Worm (Caenorhabditis elegans) whole organism, L4 larva: ENCODE measurements around the gene R07B7.10.
A peak's percentile ranks its signal among the peaks of the same experiment; 100 is the strongest.

Experiments
- F10B5.3 ChIP-seq: sonication (generic microtip); optimal IDR thresholded peaks from 2 replicates; lab custom pipeline; 2016; ENCODE audit warnings: mild to moderate bottlenecking, missing genetic modification characterization, missing compliant biosample characterization
- F44E2.7 ChIP-seq: fragments of 200-800 bp; sonication (Bioruptor generic); IDR thresholded peaks from 2 replicates; pipeline ENCODE4 v2.1.2; 2022; ENCODE audit warnings: missing genetic modification characterization, missing compliant biosample characterization
- F49E8.2 ChIP-seq: sonication (generic microtip); optimal IDR thresholded peaks from 2 replicates; lab custom pipeline; 2016; ENCODE audit warnings: missing compliant biosample characterization, mild to moderate bottlenecking, missing genetic modification characterization, borderline replicate concordance
- R02D3.7 ChIP-seq: fragments of 150-350 bp; sonication (generic microtip); optimal IDR thresholded peaks from 3 replicates; lab custom pipeline; 2014; ENCODE audit warnings: missing biosample characterization, missing genetic modification characterization
- T26A8.4 ChIP-seq: fragments of 200-800 bp; sonication (Bioruptor generic); IDR thresholded peaks from 2 replicates; pipeline ENCODE4 v1.3.6; 2022; ENCODE audit warnings: missing genetic modification characterization, missing compliant biosample characterization
- ZK337.2 ChIP-seq: fragments of 200-800 bp; sonication (Bioruptor generic); IDR thresholded peaks from 2 replicates; pipeline ENCODE4 v1.3.6; 2022; ENCODE audit warnings: missing genetic modification reagents, missing genetic modification characterization, missing compliant biosample characterization
- aha-1 ChIP-seq: fragments of 150-350 bp; peaks from one replicate; lab custom pipeline; 2014; ENCODE audit warnings: missing biosample characterization, missing genetic modification characterization
- ceh-44 ChIP-seq: fragments of 200-800 bp; sonication (Bioruptor generic); IDR thresholded peaks from 2 replicates; pipeline ENCODE4 v1.3.6; 2022; ENCODE audit warnings: missing genetic modification reagents, missing genetic modification characterization, missing compliant biosample characterization
- ceh-62 ChIP-seq: sonication (generic microtip); optimal IDR thresholded peaks from 2 replicates; lab custom pipeline; 2017; ENCODE audit warnings: missing biosample characterization, missing genetic modification characterization
- ceh-82 ChIP-seq: sonication (generic microtip); optimal IDR thresholded peaks from 2 replicates; lab custom pipeline; 2017; ENCODE audit warnings: missing biosample characterization, missing genetic modification characterization
- daf-12 ChIP-seq: fragments of 150-350 bp; optimal IDR thresholded peaks from 2 replicates; lab custom pipeline; 2014; ENCODE audit warnings: missing biosample characterization, missing genetic modification reagents, missing genetic modification characterization
- daf-16 ChIP-seq, 3 experiments: sonication (generic microtip); optimal IDR thresholded peaks; 2 replicates each; lab custom pipeline; 2016 to 2017; ENCODE audit warnings: missing genetic modification characterization in 3 of 3, missing genetic modification reagents in 3 of 3, mild to moderate bottlenecking in 2 of 3, missing compliant biosample characterization in 2 of 3, missing biosample characterization in 1 of 3, moderate library complexity in 1 of 3
- daf-19 ChIP-seq: fragments of 200-800 bp; sonication (Bioruptor generic); conservative IDR thresholded peaks from 2 replicates; pipeline ENCODE4 v1.3.6; 2022; ENCODE audit warnings: missing genetic modification characterization, missing compliant biosample characterization
- dmd-6 ChIP-seq: fragments of 200-800 bp; sonication (Bioruptor generic); IDR thresholded peaks from 2 replicates; pipeline ENCODE4 v1.3.6; 2022; ENCODE audit warnings: missing genetic modification reagents, missing genetic modification characterization, missing compliant biosample characterization
- dve-1 ChIP-seq: sonication (generic microtip); optimal IDR thresholded peaks from 2 replicates; lab custom pipeline; 2017; ENCODE audit warnings: antibody characterized with exemption, mild to moderate bottlenecking, missing genetic modification characterization, missing compliant biosample characterization; ENCODE audit not compliant: insufficient read depth
- egl-27 ChIP-seq: sonication (generic microtip); optimal IDR thresholded peaks from 3 replicates; lab custom pipeline; 2017; ENCODE audit warnings: missing biosample characterization, missing genetic modification reagents, missing genetic modification characterization
- hlh-11 ChIP-seq: fragments of 200-800 bp; sonication (Bioruptor generic); optimal IDR thresholded peaks from 2 replicates; lab custom pipeline; 2018; ENCODE audit warnings: mild to moderate bottlenecking, missing genetic modification characterization, missing compliant biosample characterization
- hlh-30 ChIP-seq: sonication (generic microtip); optimal IDR thresholded peaks from 2 replicates; lab custom pipeline; 2017; ENCODE audit warnings: antibody characterized with exemption, mild to moderate bottlenecking, missing genetic modification characterization, missing compliant biosample characterization; ENCODE audit not compliant: insufficient read depth
- hmg-1.1 ChIP-seq: fragments of 200-800 bp; sonication (Bioruptor generic); IDR thresholded peaks from 2 replicates; pipeline ENCODE4 v1.3.6; 2022; ENCODE audit warnings: missing genetic modification reagents, missing genetic modification characterization, missing compliant biosample characterization
- madf-5 ChIP-seq, 2 experiments: fragments of 200-800 bp; sonication (Bioruptor generic); IDR thresholded peaks; 2 replicates each; pipeline ENCODE4 v1.3.6; 2022; ENCODE audit warnings: missing compliant biosample characterization in 2 of 2, missing genetic modification characterization in 2 of 2
- mdl-1 ChIP-seq, 2 experiments: fragments of 150-350 bp in 1 of 2; sonication (generic microtip) in 1 of 2; optimal IDR thresholded peaks; 2 replicates each; lab custom pipeline; 2014 to 2017; ENCODE audit warnings: missing biosample characterization in 2 of 2, missing genetic modification characterization in 2 of 2
- mxl-3 ChIP-seq: fragments of 200-800 bp; sonication (Bioruptor generic); optimal IDR thresholded peaks from 2 replicates; lab custom pipeline; 2018; ENCODE audit warnings: mild to moderate bottlenecking, missing genetic modification characterization, missing compliant biosample characterization
- nhr-111 ChIP-seq: fragments of 200-800 bp; sonication (Bioruptor generic); optimal IDR thresholded peaks from 2 replicates; lab custom pipeline; 2018; ENCODE audit warnings: mild to moderate bottlenecking, missing genetic modification characterization, missing compliant biosample characterization
- nhr-25 ChIP-seq: sonication (generic microtip); optimal IDR thresholded peaks from 2 replicates; lab custom pipeline; 2017; ENCODE audit warnings: missing genetic modification characterization, mild to moderate bottlenecking, missing compliant biosample characterization, antibody characterized with exemption, moderate library complexity, borderline replicate concordance; ENCODE audit not compliant: insufficient read depth
- nhr-28 ChIP-seq: fragments of 150-350 bp; optimal IDR thresholded peaks from 2 replicates; lab custom pipeline; 2014; ENCODE audit warnings: missing biosample characterization, missing genetic modification characterization
- nhr-77 ChIP-seq: fragments of 150-350 bp; optimal IDR thresholded peaks from 2 replicates; lab custom pipeline; 2014; ENCODE audit warnings: missing biosample characterization, missing genetic modification characterization
- pha-4 ChIP-seq, 2 experiments: fragments of 150-350 bp in 1 of 2; fragments of 200-800 bp in 1 of 2; sonication (Bioruptor generic) in 1 of 2; IDR thresholded peaks in 1 of 2; optimal IDR thresholded peaks in 1 of 2; 2 replicates each; pipeline versions ENCODE4 v1.3.6 to Lab custom; 2014 to 2022; ENCODE audit warnings: missing genetic modification characterization in 2 of 2, missing genetic modification reagents in 2 of 2, missing biosample characterization in 1 of 2, missing compliant biosample characterization in 1 of 2
- pqm-1 ChIP-seq: sonication (generic microtip); optimal IDR thresholded peaks from 2 replicates; lab custom pipeline; 2017; ENCODE audit warnings: missing biosample characterization, missing genetic modification characterization
- sdz-12 ChIP-seq: fragments of 200-800 bp; sonication (Bioruptor generic); optimal IDR thresholded peaks from 2 replicates; lab custom pipeline; 2018; ENCODE audit warnings: mild to moderate bottlenecking, missing genetic modification characterization, missing compliant biosample characterization
- skn-1 ChIP-seq: fragments of 150-350 bp; optimal IDR thresholded peaks from 2 replicates; lab custom pipeline; 2014; ENCODE audit warnings: missing biosample characterization, missing genetic modification characterization
- snpc-4 ChIP-seq: fragments of 150-350 bp; optimal IDR thresholded peaks from 2 replicates; lab custom pipeline; 2014; ENCODE audit warnings: missing biosample characterization, missing genetic modification characterization
- spr-1 ChIP-seq: sonication (generic microtip); optimal IDR thresholded peaks from 2 replicates; lab custom pipeline; 2016; ENCODE audit warnings: mild to moderate bottlenecking, missing genetic modification characterization, missing compliant biosample characterization
- tra-1 ChIP-seq: fragments of 200-800 bp; sonication (Bioruptor generic); IDR thresholded peaks from 2 replicates; pipeline ENCODE4 v1.3.6; 2022; ENCODE audit warnings: missing genetic modification reagents, missing genetic modification characterization, missing compliant biosample characterization
- unc-62 ChIP-seq, 3 experiments: fragments of 150-350 bp in 1 of 3; sonication (generic microtip); optimal IDR thresholded peaks in 2 of 3; peaks in 1 of 3; 1 replicate in 1 of 3; 2 replicates in 2 of 3; lab custom pipeline; 2014 to 2017; ENCODE audit warnings: missing biosample characterization in 3 of 3, missing genetic modification characterization in 3 of 3, missing genetic modification reagents in 3 of 3, missing genotype in 1 of 3
- zip-2 ChIP-seq: fragments of 150-350 bp; optimal IDR thresholded peaks from 2 replicates; lab custom pipeline; 2014; ENCODE audit warnings: missing biosample characterization, missing genetic modification characterization

The R07B7.10 gene

DNA sequence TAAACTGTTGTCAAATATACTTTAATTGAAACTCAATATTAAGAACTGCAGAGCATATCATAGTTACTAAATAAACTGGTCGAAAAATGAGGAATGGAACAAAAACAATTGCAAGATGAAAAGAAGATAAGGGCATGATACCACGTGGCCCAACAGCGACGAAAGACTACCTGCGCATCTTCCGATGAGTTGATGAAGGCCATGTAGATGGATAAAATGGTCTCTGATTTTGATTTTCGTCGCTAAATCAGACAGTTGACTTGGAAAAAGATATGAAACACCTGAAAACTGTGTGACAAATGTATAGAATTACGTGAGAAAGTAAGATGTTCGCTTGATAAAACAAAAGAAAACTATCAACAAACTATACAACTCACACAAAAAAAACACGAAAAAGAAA, 11.5 kb upstream of the R07B7.10 start:
- TF ChIP-seq mxl-3 (GFP tag; lab: Kevin White, UChicago) (peak; percentile 83), T26A8.4 (GFP tag; lab: Robert Waterston, UW) (no peak), aha-1 (tag; lab: Kevin White, UChicago) (peak; percentile 46), dmd-6 (peak; percentile 32; the same call in 1 of the 2 replicates), spr-1 (tag; lab: Kevin White, UChicago) (no peak), mdl-1 (tag; optimal IDR thresholded peaks at IDR 0.05; lab: Kevin White, UChicago) (peak; percentile 14 to 70), unc-62 (GFP tag; optimal IDR thresholded peaks at IDR 0.05 in 1 of 2; lab: Kevin White, UChicago) (peak in 1 of 2 experiments; percentile 3), unc-62 (tag; optimal IDR thresholded peaks at IDR 0.05; lab: Kevin White, UChicago) (no peak), nhr-28 (tag; lab: Kevin White, UChicago) (peak; percentile 62), hlh-11 (tag; lab: Kevin White, UChicago) (peak; percentile 45), hlh-30 (peak; percentile 81), daf-19 (GFP tag; lab: Robert Waterston, UW) (no peak), nhr-77 (tag; lab: Kevin White, UChicago) (no peak), hmg-1.1 (GFP tag; lab: Robert Waterston, UW) (no peak), nhr-25 (peak; percentile 65)

DNA sequence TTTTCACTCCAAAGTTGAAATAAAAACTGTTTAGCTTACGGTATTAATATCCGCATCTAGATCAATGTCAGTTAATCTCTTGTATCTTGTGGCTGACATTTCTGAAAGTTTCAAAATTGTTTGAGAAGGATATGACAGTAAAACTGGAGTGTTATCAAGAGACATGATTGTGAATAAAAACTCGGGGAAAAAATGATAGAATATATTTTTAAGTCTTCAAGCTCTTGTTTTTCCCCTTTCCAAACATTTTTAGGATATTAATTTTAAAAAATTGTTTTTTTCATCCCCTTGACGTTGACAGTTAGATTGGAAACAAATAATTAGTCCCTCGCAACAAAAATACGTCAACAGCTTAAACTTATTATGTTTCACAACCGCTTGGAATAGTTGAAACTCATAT, 8.1 kb upstream of the R07B7.10 start, which contains the start of gene R07B7.6:
TSS of gene R07B7.6 (minus strand) at position 101 of the 400 bp plus-strand sequence.
- TF ChIP-seq madf-5 (GFP tag; IDR thresholded peaks at IDR 0.05; lab: Robert Waterston, UW): no peak
- TF ChIP-seq daf-16 (GFP tag; optimal IDR thresholded peaks at IDR 0.05; lab: Kevin White, UChicago): no peak
- TF ChIP-seq daf-16 (tag; optimal IDR thresholded peaks at IDR 0.05; lab: Kevin White, UChicago): no peak
- TF ChIP-seq sdz-12 (GFP tag; lab: Kevin White, UChicago): no peak
- no peak for TF ChIP-seq ceh-82
- TF ChIP-seq mdl-1 (tag; optimal IDR thresholded peaks at IDR 0.05; lab: Kevin White, UChicago): no peak

DNA sequence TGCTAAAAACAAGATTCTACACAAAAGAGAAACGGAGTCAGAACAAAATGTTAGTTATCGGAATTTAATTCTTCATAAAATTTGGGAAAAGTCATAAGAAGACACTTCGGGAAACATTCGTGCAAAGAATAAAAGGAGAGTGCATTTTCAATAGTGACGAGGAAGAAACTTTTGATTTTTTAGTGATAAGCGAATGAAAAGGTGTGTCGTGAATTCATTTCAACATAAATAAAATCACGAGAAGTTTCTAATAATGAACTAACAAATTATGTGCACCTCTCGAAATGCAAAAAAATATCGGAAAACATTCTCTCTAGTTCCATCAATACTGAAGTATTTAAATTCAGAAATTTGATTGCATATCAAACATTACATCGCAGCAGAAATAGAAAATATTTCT, 7.0 kb upstream of the R07B7.10 start:
- TF ChIP-seq dmd-6 (peak; percentile 51), nhr-77 (tag; lab: Kevin White, UChicago) (peak; percentile 41), hmg-1.1 (GFP tag; lab: Robert Waterston, UW) (no peak), daf-16 (GFP tag; optimal IDR thresholded peaks at IDR 0.05; lab: Kevin White, UChicago) (no peak), daf-16 (tag; optimal IDR thresholded peaks at IDR 0.05; lab: Kevin White, UChicago) (peak; percentile 73), unc-62 (GFP tag; optimal IDR thresholded peaks at IDR 0.05 in 1 of 2; lab: Kevin White, UChicago) (no peak), unc-62 (tag; optimal IDR thresholded peaks at IDR 0.05; lab: Kevin White, UChicago) (no peak), nhr-111 (GFP tag; lab: Kevin White, UChicago) (no peak), tra-1 (GFP tag; lab: Robert Waterston, UW) (no peak), ceh-44 (no peak), R02D3.7 (no peak), hlh-11 (tag; lab: Kevin White, UChicago) (no peak), daf-12 (tag; lab: Kevin White, UChicago) (no peak), F44E2.7 (GFP tag; lab: Robert Waterston, UW) (no peak), mxl-3 (GFP tag; lab: Kevin White, UChicago) (no peak), dve-1 (tag; lab: Kevin White, UChicago) (peak; percentile 26), zip-2 (tag; lab: Kevin White, UChicago) (no peak), F10B5.3 (tag; lab: Kevin White, UChicago) (no peak), nhr-28 (tag; lab: Kevin White, UChicago) (peak; percentile 67), pqm-1 (tag; lab: Kevin White, UChicago) (peak; percentile 60), F49E8.2 (tag; lab: Kevin White, UChicago) (no peak)

DNA sequence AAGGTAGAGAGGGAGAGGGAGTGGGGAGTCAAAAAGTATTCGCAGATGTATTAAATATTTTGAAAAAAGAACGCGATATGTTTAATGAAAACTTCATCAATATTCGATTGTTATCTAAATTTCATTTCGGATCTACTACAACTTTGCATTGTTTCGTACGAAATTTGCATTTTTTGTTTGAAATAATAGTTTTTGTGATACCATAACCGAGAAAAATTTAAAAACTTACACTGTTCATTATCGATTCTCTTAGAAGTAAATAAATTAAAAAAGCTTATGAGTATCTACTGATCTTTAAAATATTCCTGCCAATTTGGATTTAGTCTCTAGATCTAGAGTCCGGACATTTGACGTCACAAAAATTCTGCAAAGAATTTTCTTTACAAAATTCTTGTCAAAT, 2.7 kb upstream of the R07B7.10 start, which contains the start of gene R07B7.9:
TSS of gene R07B7.9 (minus strand) at position 101 of the 400 bp plus-strand sequence.
- TF ChIP-seq F44E2.7 (GFP tag; lab: Robert Waterston, UW): no peak
- no peak for TF ChIP-seq ceh-62
- no peak for TF ChIP-seq ZK337.2 (GFP tag; lab: Robert Waterston, UW)
- TF ChIP-seq hmg-1.1 (GFP tag; lab: Robert Waterston, UW): no peak
- no peak for TF ChIP-seq skn-1 (tag; lab: Kevin White, UChicago)
- TF ChIP-seq nhr-25: no peak
- TF ChIP-seq egl-27 (tag; lab: Kevin White, UChicago): no peak
- no peak for TF ChIP-seq daf-16 (GFP tag; optimal IDR thresholded peaks at IDR 0.05; lab: Kevin White, UChicago)
- TF ChIP-seq daf-16 (tag; optimal IDR thresholded peaks at IDR 0.05; lab: Kevin White, UChicago): no peak
- no peak for TF ChIP-seq aha-1 (tag; lab: Kevin White, UChicago)
- TF ChIP-seq pha-4 (GFP tag; IDR thresholded peaks at IDR 0.05; lab: Robert Waterston, UW): no peak
- no peak for TF ChIP-seq pha-4 (tag; optimal IDR thresholded peaks at IDR 0.05; lab: Kevin White, UChicago)
- no peak for TF ChIP-seq snpc-4 (tag; lab: Kevin White, UChicago)
